Worm (Caenorhabditis elegans): ENCODE results near the gene srj-49.

DNA sequence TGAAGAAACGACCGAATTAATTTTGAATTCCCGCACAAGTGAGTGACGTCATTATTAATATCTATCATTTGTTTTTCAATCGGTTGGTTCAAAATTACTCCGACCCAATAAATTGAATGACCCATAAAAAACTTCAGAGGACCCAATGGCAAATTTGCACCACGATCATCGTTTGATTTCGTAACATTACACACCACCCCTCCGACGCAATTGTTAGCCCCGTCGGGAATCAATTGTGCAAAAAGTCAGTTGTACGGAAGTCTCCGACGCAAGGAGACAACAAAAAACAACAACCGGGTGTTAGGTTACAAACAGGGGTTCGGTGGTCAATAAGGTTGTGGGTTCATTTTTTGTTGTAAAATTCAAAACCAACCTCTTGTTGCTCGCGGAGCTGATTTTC, 46.2 kb downstream of the srj-49 start:
- no peak for TF ChIP-seq ama-1 (optimal IDR thresholded peaks at IDR 0.05)
- TF ChIP-seq C38D4.7 (GFP tag; optimal IDR thresholded peaks at IDR 0.05): no peak
- no peak for TF ChIP-seq pag-3 (tag; optimal IDR thresholded peaks at IDR 0.05; ENCODE audit: borderline replicate concordance)

All from whole organism, late embryonic.